Fruit fly (Drosophila melanogaster) whole organism, prepupa: ENCODE data around the gene drm.

Source experiments
- CG10631 ChIP-seq: fragments of 200-800 bp; sonication (Bioruptor generic); optimal IDR thresholded peaks from 2 replicates; lab custom pipeline; 2016; ENCODE audit warnings: missing biosample characterization, missing genetic modification characterization
- CG10669 ChIP-seq: fragments of 200-800 bp; sonication (Bioruptor generic); optimal IDR thresholded peaks from 3 replicates; lab custom pipeline; 2018; ENCODE audit warnings: missing biosample characterization, mild to moderate bottlenecking, missing genetic modification characterization, moderate library complexity
- CG11294 ChIP-seq: fragments of 200-800 bp; sonication (Bioruptor generic); IDR thresholded peaks from 2 replicates; pipeline ENCODE4 v1.3.6; 2022; ENCODE audit warnings: missing biosample characterization, missing genetic modification characterization
- CG11902 ChIP-seq: fragments of 200-800 bp; sonication (Bioruptor generic); optimal IDR thresholded peaks from 3 replicates; lab custom pipeline; 2016; ENCODE audit warnings: missing biosample characterization, missing genetic modification characterization
- CG15336 ChIP-seq: fragments of 200-800 bp; sonication (Bioruptor generic); IDR thresholded peaks from 2 replicates; pipeline ENCODE4 v1.3.6; 2022; ENCODE audit warnings: missing biosample characterization, missing genetic modification characterization
- CG1621 ChIP-seq: fragments of 200-800 bp; sonication (Bioruptor generic); optimal IDR thresholded peaks from 3 replicates; lab custom pipeline; 2018; ENCODE audit warnings: missing biosample characterization, mild to moderate bottlenecking, missing genetic modification characterization
- CG16779 ChIP-seq: fragments of 200-800 bp; sonication (Bioruptor generic); optimal IDR thresholded peaks from 3 replicates; lab custom pipeline; 2017; ENCODE audit warnings: missing biosample characterization, mild to moderate bottlenecking, missing genetic modification characterization
- CG3032 ChIP-seq: fragments of 200-800 bp; optimal IDR thresholded peaks from 2 replicates; lab custom pipeline; 2019; ENCODE audit warnings: missing biosample characterization, mild to moderate bottlenecking, missing genetic modification characterization, moderate library complexity
- CG31627 ChIP-seq: fragments of 200-800 bp; sonication (Bioruptor generic); optimal IDR thresholded peaks from 3 replicates; lab custom pipeline; 2016; ENCODE audit warnings: missing biosample characterization, missing genetic modification characterization
- CG32006 ChIP-seq: fragments of 200-800 bp; sonication (Bioruptor generic); optimal IDR thresholded peaks from 3 replicates; lab custom pipeline; 2017; ENCODE audit warnings: missing biosample characterization, mild to moderate bottlenecking, missing genetic modification characterization
- CG34406 ChIP-seq: fragments of 200-800 bp; sonication (Bioruptor generic); optimal IDR thresholded peaks from 3 replicates; lab custom pipeline; 2016; ENCODE audit warnings: missing biosample characterization, missing genetic modification characterization
- CG3919 ChIP-seq: fragments of 200-800 bp; sonication (Bioruptor generic); optimal IDR thresholded peaks from 3 replicates; lab custom pipeline; 2016; ENCODE audit warnings: missing biosample characterization, missing genetic modification characterization
- CG4318 ChIP-seq: fragments of 200-800 bp; sonication (Bioruptor generic); optimal IDR thresholded peaks from 3 replicates; lab custom pipeline; 2017; ENCODE audit warnings: missing biosample characterization, mild to moderate bottlenecking, missing genetic modification characterization
- CG6163 ChIP-seq: fragments of 200-800 bp; sonication (Bioruptor generic); IDR thresholded peaks from 3 replicates; pipeline ENCODE4 v1.3.6; 2022; ENCODE audit warnings: missing biosample characterization, missing genetic modification characterization
- CG6276 ChIP-seq: fragments of 200-800 bp; sonication (Bioruptor generic); optimal IDR thresholded peaks from 2 replicates; lab custom pipeline; 2017; ENCODE audit warnings: missing biosample characterization, mild to moderate bottlenecking, missing genetic modification characterization
- CG6808 ChIP-seq: fragments of 200-800 bp; sonication (Bioruptor generic); optimal IDR thresholded peaks from 3 replicates; lab custom pipeline; 2017; ENCODE audit warnings: missing biosample characterization, missing genetic modification characterization, mild to moderate bottlenecking, moderate library complexity, missing genetic modification reagents
- CG6854 ChIP-seq: fragments of 200-800 bp; sonication (Bioruptor generic); optimal IDR thresholded peaks from 2 replicates; lab custom pipeline; 2017; ENCODE audit warnings: missing biosample characterization, mild to moderate bottlenecking, missing genetic modification characterization
- CG8119 ChIP-seq: fragments of 200-800 bp; sonication (Bioruptor generic); IDR thresholded peaks from 3 replicates; pipeline ENCODE4 v1.3.6; 2022; ENCODE audit warnings: missing biosample characterization, missing genetic modification characterization
- CG8632 ChIP-seq: fragments of 200-800 bp; sonication (Bioruptor generic); optimal IDR thresholded peaks from 3 replicates; lab custom pipeline; 2016; ENCODE audit warnings: missing biosample characterization, missing genetic modification characterization
- CG9139 ChIP-seq: fragments of 200-800 bp; sonication (Bioruptor generic); optimal IDR thresholded peaks from 3 replicates; lab custom pipeline; 2017; ENCODE audit warnings: missing biosample characterization, mild to moderate bottlenecking, missing genetic modification characterization
- Eip75B ChIP-seq: fragments of 200-800 bp; sonication (Bioruptor generic); optimal IDR thresholded peaks from 3 replicates; lab custom pipeline; 2016; ENCODE audit warnings: missing biosample characterization, missing genetic modification characterization
- Eip78C ChIP-seq: fragments of 200-800 bp; sonication (Bioruptor generic); peaks from one replicate; lab custom pipeline; 2016; ENCODE audit warnings: missing biosample characterization, missing genetic modification characterization
- Ets21C ChIP-seq: fragments of 200-800 bp; sonication (Bioruptor generic); optimal IDR thresholded peaks from 3 replicates; lab custom pipeline; 2016; ENCODE audit warnings: missing biosample characterization, missing genetic modification characterization
- Ets96B ChIP-seq: fragments of 200-800 bp; optimal IDR thresholded peaks from 2 replicates; lab custom pipeline; 2019; ENCODE audit warnings: missing biosample characterization, mild to moderate bottlenecking, missing genetic modification characterization, moderate library complexity
- Hr39 ChIP-seq: fragments of 200-800 bp; sonication (Bioruptor generic); optimal IDR thresholded peaks from 2 replicates; lab custom pipeline; 2016; ENCODE audit warnings: missing biosample characterization, missing genetic modification characterization
- Lpt ChIP-seq: fragments of 200-800 bp; sonication (Bioruptor generic); optimal IDR thresholded peaks from 3 replicates; lab custom pipeline; 2016; ENCODE audit warnings: missing biosample characterization, missing genetic modification characterization
- Met ChIP-seq: fragments of 200-800 bp; sonication (Bioruptor generic); optimal IDR thresholded peaks from 3 replicates; lab custom pipeline; 2016; ENCODE audit warnings: missing biosample characterization, missing genetic modification characterization
- OdsH ChIP-seq: fragments of 200-800 bp; sonication (Bioruptor generic); optimal IDR thresholded peaks from 3 replicates; lab custom pipeline; 2016; ENCODE audit warnings: missing biosample characterization, missing genetic modification characterization
- Smox ChIP-seq: fragments of 200-800 bp; sonication (Bioruptor generic); optimal IDR thresholded peaks from 3 replicates; lab custom pipeline; 2016; ENCODE audit warnings: missing biosample characterization, missing genetic modification characterization
- Sox102F ChIP-seq: fragments of 200-800 bp; sonication (Bioruptor generic); optimal IDR thresholded peaks from 2 replicates; lab custom pipeline; 2016; ENCODE audit warnings: missing biosample characterization, mild to moderate bottlenecking, missing genetic modification characterization
- Sox14 ChIP-seq: fragments of 200-800 bp; sonication (Bioruptor generic); optimal IDR thresholded peaks from 3 replicates; lab custom pipeline; 2016; ENCODE audit warnings: missing biosample characterization, missing genetic modification characterization
- achi ChIP-seq: fragments of 200-800 bp; sonication (Bioruptor generic); optimal IDR thresholded peaks from 3 replicates; lab custom pipeline; 2016; ENCODE audit warnings: missing biosample characterization, missing genetic modification characterization
- acj6 ChIP-seq: fragments of 200-800 bp; sonication (Bioruptor generic); optimal IDR thresholded peaks from 3 replicates; lab custom pipeline; 2016; ENCODE audit warnings: missing biosample characterization, missing genetic modification characterization
- cyc ChIP-seq: fragments of 200-800 bp; sonication (Bioruptor generic); optimal IDR thresholded peaks from 3 replicates; lab custom pipeline; 2016; ENCODE audit warnings: missing biosample characterization, missing genetic modification characterization
- dac ChIP-seq: fragments of 200-800 bp; sonication (Bioruptor generic); optimal IDR thresholded peaks from 2 replicates; lab custom pipeline; 2017; ENCODE audit warnings: missing biosample characterization, mild to moderate bottlenecking, missing genetic modification characterization
- eg ChIP-seq: fragments of 200-800 bp; sonication (Bioruptor generic); IDR thresholded peaks from 3 replicates; pipeline ENCODE4 v1.3.6; 2022; ENCODE audit warnings: missing biosample characterization, missing genetic modification characterization
- esn ChIP-seq: fragments of 200-800 bp; sonication (Bioruptor generic); optimal IDR thresholded peaks from 2 replicates; lab custom pipeline; 2016; ENCODE audit warnings: missing biosample characterization, mild to moderate bottlenecking, missing genetic modification characterization, moderate library complexity
- fd59A ChIP-seq: fragments of 200-800 bp; sonication (Bioruptor generic); optimal IDR thresholded peaks from 2 replicates; lab custom pipeline; 2017; ENCODE audit warnings: missing biosample characterization, mild to moderate bottlenecking, missing genetic modification characterization, missing genetic modification reagents
- fd85E ChIP-seq: fragments of 200-800 bp; sonication (Bioruptor generic); optimal IDR thresholded peaks from 3 replicates; lab custom pipeline; 2016; ENCODE audit warnings: missing biosample characterization, missing genetic modification characterization
- fkh ChIP-seq: fragments of 200-800 bp; sonication (Bioruptor generic); optimal IDR thresholded peaks from 3 replicates; lab custom pipeline; 2017; ENCODE audit warnings: missing biosample characterization, mild to moderate bottlenecking, missing genetic modification characterization, moderate library complexity
- net ChIP-seq: fragments of 200-800 bp; sonication (Bioruptor generic); optimal IDR thresholded peaks from 3 replicates; lab custom pipeline; 2016; ENCODE audit warnings: missing biosample characterization, missing genetic modification characterization
- pdm3 ChIP-seq: fragments of 200-800 bp; sonication (Bioruptor generic); optimal IDR thresholded peaks from 3 replicates; lab custom pipeline; 2016; ENCODE audit warnings: missing biosample characterization, missing genetic modification characterization
- spab ChIP-seq: fragments of 200-800 bp; sonication (Bioruptor generic); optimal IDR thresholded peaks from 2 replicates; lab custom pipeline; 2017; ENCODE audit warnings: missing biosample characterization, mild to moderate bottlenecking, missing genetic modification characterization, missing genetic modification reagents
- ss ChIP-seq, 2 experiments: fragments of 200-800 bp; sonication (Bioruptor generic); optimal IDR thresholded peaks; 2 replicates in 1 of 2; 3 replicates in 1 of 2; lab custom pipeline; 2017 to 2018; ENCODE audit warnings: mild to moderate bottlenecking in 2 of 2, missing biosample characterization in 2 of 2, missing genetic modification characterization in 2 of 2, moderate library complexity in 1 of 2
- svp ChIP-seq: fragments of 200-800 bp; sonication (Bioruptor generic); peaks from one replicate; lab custom pipeline; 2016; ENCODE audit warnings: missing biosample characterization, missing genetic modification characterization
- topi ChIP-seq: fragments of 200-800 bp; sonication (Bioruptor generic); optimal IDR thresholded peaks from 3 replicates; lab custom pipeline; 2016; ENCODE audit warnings: missing biosample characterization, missing genetic modification characterization
- vri ChIP-seq: fragments of 200-800 bp; sonication (Bioruptor generic); optimal IDR thresholded peaks from 3 replicates; lab custom pipeline; 2016; ENCODE audit warnings: missing biosample characterization, mild to moderate bottlenecking, missing genetic modification characterization

drm gene

dm6 chr2L:3576520-3576919, 37.5 kb downstream of the drm start (continued):
- TF ChIP-seq CG31627 (GFP tag; lab: Kevin White, UChicago) (no peak), Met (GFP tag; lab: Kevin White, UChicago) (peak; percentile 2), dac (GFP tag; lab: Kevin White, UChicago) (no peak), OdsH (GFP tag; lab: Kevin White, UChicago) (peak; percentile 19), CG34406 (GFP tag; lab: Kevin White, UChicago) (no peak), CG11902 (no peak), Eip78C (GFP tag; lab: Kevin White, UChicago) (peak; percentile 87), fd59A (no peak), CG1621 (tag; lab: Kevin White, UChicago) (no peak), pdm3 (GFP tag; lab: Kevin White, UChicago) (peak; percentile 24), Ets21C (GFP tag; lab: Kevin White, UChicago) (no peak), vri (GFP tag; lab: Kevin White, UChicago) (no peak), cyc (peak; percentile 17), spab (GFP tag; lab: Kevin White, UChicago) (no peak), CG3032 (no peak), esn (GFP tag; lab: Kevin White, UChicago) (peak; percentile 10), Smox (GFP tag; lab: Kevin White, UChicago) (no peak), CG15336 (GFP tag; lab: Robert Waterston, UW) (peak; percentile 41), Eip75B (peak; percentile 22), CG11294 (GFP tag; lab: Robert Waterston, UW) (no peak), Hr39 (GFP tag; lab: Kevin White, UChicago) (peak; percentile 22), CG6163 (peak; percentile 67), CG8119 (GFP tag; lab: Robert Waterston, UW) (peak; percentile 41; the same call in 1 of the 3 replicates)
- TF ChIP-seq, all 60 proteins: peak for 20

- TF ChIP-seq CG9139, result peak; percentile 26
- no peak for TF ChIP-seq CG3032
- TF ChIP-seq CG32006 (GFP tag; lab: Kevin White, UChicago), result no peak
- TF ChIP-seq CG1621 (tag; lab: Kevin White, UChicago), result peak; percentile 20
- peak; percentile 20 for TF ChIP-seq CG6276 (GFP tag; lab: Kevin White, UChicago)
- peak; percentile 35 for TF ChIP-seq Lpt
- TF ChIP-seq spab (GFP tag; lab: Kevin White, UChicago), result no peak
- peak; percentile 37 for TF ChIP-seq CG3919 (GFP tag; lab: Kevin White, UChicago)
- peak; percentile 49 for TF ChIP-seq CG6808
- peak; percentile 65 for TF ChIP-seq eg (GFP tag; lab: Robert Waterston, UW)
- peak; percentile 60 for TF ChIP-seq Sox102F (GFP tag; lab: Kevin White, UChicago)
- peak; percentile 36 for TF ChIP-seq esn (GFP tag; lab: Kevin White, UChicago)
- peak; percentile 5 for TF ChIP-seq fkh (GFP tag; lab: Kevin White, UChicago)
- 0 out of 2 replicates have a peak, but pooled peaks have one; percentile 15 for TF ChIP-seq CG11294 (GFP tag; lab: Robert Waterston, UW)
- TF ChIP-seq CG10631 (GFP tag; lab: Kevin White, UChicago), result no peak
- TF ChIP-seq net (GFP tag; lab: Kevin White, UChicago), result peak; percentile 31
- TF ChIP-seq Eip75B, result peak; percentile 0
- TF ChIP-seq Ets21C (GFP tag; lab: Kevin White, UChicago), result no peak
- TF ChIP-seq ss (GFP tag; optimal IDR thresholded peaks at IDR 0.05; lab: Kevin White, UChicago), result peak; percentile 59 to 70
- no peak for TF ChIP-seq OdsH (GFP tag; lab: Kevin White, UChicago)
- peak; percentile 22 for TF ChIP-seq CG16779
- peak; percentile 70 for TF ChIP-seq svp (GFP tag; lab: Kevin White, UChicago)
- TF ChIP-seq topi (GFP tag; lab: Kevin White, UChicago), result peak; percentile 40
- TF ChIP-seq fd85E (GFP tag; lab: Kevin White, UChicago), result peak; percentile 29
- TF ChIP-seq dac (GFP tag; lab: Kevin White, UChicago), result no peak
- TF ChIP-seq CG6854, result peak; percentile 71
- peak; percentile 76 for TF ChIP-seq Eip78C (GFP tag; lab: Kevin White, UChicago)
- TF ChIP-seq vri (GFP tag; lab: Kevin White, UChicago), result peak; percentile 2
- TF ChIP-seq acj6, result no peak
- no peak for TF ChIP-seq CG4318 (GFP tag; lab: Kevin White, UChicago)
- TF ChIP-seq Sox14, result peak; percentile 2
- no peak for TF ChIP-seq fd59A
- TF ChIP-seq achi (GFP tag; lab: Kevin White, UChicago), result no peak
- TF ChIP-seq CG8119 (GFP tag; lab: Robert Waterston, UW), result peak; percentile 71; the same call in 2 of the 3 replicates
- no peak for TF ChIP-seq CG8632 (GFP tag; lab: Kevin White, UChicago)
- peak; percentile 26 for TF ChIP-seq CG10669 (GFP tag; lab: Kevin White, UChicago)
- TF ChIP-seq CG6163, result peak; percentile 61; the same call in 2 of the 3 replicates
- TF ChIP-seq CG15336 (GFP tag; lab: Robert Waterston, UW), result peak; percentile 59; the same call in 1 of the 2 replicates
- peak; percentile 19 for TF ChIP-seq Ets96B
- TF ChIP-seq, all 60 proteins: peak for 27
Observed at dm6 chr2L:3580668-3581172, 41.7 kb downstream of the drm start, which contains the start of gene sob. Gene sob (minus strand): TSS chr2L:3580769.
